Fruit fly (Drosophila melanogaster): Measurements from ENCODE around the gene Diap1.

Gene Diap1

dm6 chr3L:16016911-16017310 lies 33.9 kb downstream of the Diap1 start (continued):
- TF ChIP-seq Dbx (GFP tag; IDR thresholded peaks at IDR 0.05) (no peak), ash1 (GFP tag; optimal IDR thresholded peaks at IDR 0.05) (no peak), Hand (GFP tag; optimal IDR thresholded peaks at IDR 0.05) (no peak), HLH54F (GFP tag; optimal IDR thresholded peaks at IDR 0.05) (no peak), Mad (GFP tag; optimal IDR thresholded peaks at IDR 0.05) (no peak), al (GFP tag; IDR thresholded peaks at IDR 0.05) (no peak), CG3995 (GFP tag; optimal IDR thresholded peaks at IDR 0.05) (no peak), CG34376 (GFP tag; optimal IDR thresholded peaks at IDR 0.05) (no peak), CG14860 (GFP tag; IDR thresholded peaks at IDR 0.05; ENCODE audit: partially characterized antibody) (no peak), lola (GFP tag; optimal IDR thresholded peaks at IDR 0.05) (peak in 1 of 3 experiments; percentile 64), CG6854 (GFP tag; optimal IDR thresholded peaks at IDR 0.05) (no peak), CG7556 (GFP tag; optimal IDR thresholded peaks at IDR 0.05) (peak; percentile 15), C15 (GFP tag; IDR thresholded peaks at IDR 0.05) (no peak), dmrt11E (tag; optimal IDR thresholded peaks at IDR 0.05) (peak; percentile 43), CG11504 (tag; optimal IDR thresholded peaks at IDR 0.05) (peak; percentile 17), PHDP (tag; optimal IDR thresholded peaks at IDR 0.05) (no peak), CG8765 (GFP tag; IDR thresholded peaks at IDR 0.05) (no peak), exex (tag; optimal IDR thresholded peaks at IDR 0.05) (no peak), fd64A (GFP tag; optimal IDR thresholded peaks at IDR 0.05) (no peak), ssp (GFP tag; IDR thresholded peaks at IDR 0.05) (no peak), GATAe (GFP tag; conservative IDR thresholded peaks at IDR 0.05) (no peak), E2f1 (GFP tag; IDR thresholded peaks at IDR 0.05) (no peak), CG15073 (GFP tag; optimal IDR thresholded peaks at IDR 0.05) (no peak), pfk (GFP tag; optimal IDR thresholded peaks at IDR 0.05) (no peak), CG10462 (GFP tag; optimal IDR thresholded peaks at IDR 0.05) (no peak), stc (GFP tag; IDR thresholded peaks at IDR 0.05) (no peak), Nf-YB (GFP tag; optimal IDR thresholded peaks at IDR 0.05) (no peak), CG14965 (GFP tag; optimal IDR thresholded peaks at IDR 0.05; ENCODE audit: borderline replicate concordance) (no peak), bcd (GFP tag; optimal IDR thresholded peaks at IDR 0.05) (no peak), zfh1 (GFP tag; IDR thresholded peaks at IDR 0.05) (no peak), Atf6 (GFP tag; IDR thresholded peaks at IDR 0.05) (no peak), Dip2 (GFP tag; IDR thresholded peaks at IDR 0.05) (no peak), btn (GFP tag; optimal IDR thresholded peaks at IDR 0.05) (no peak), cas (GFP tag; IDR thresholded peaks at IDR 0.05) (no peak), Ptx1 (GFP tag; IDR thresholded peaks at IDR 0.05) (no peak), ato (GFP tag; IDR thresholded peaks at IDR 0.05; ENCODE audit: partially characterized antibody) (no peak), CG10979 (tag; optimal IDR thresholded peaks at IDR 0.05) (peak; percentile 43), ara (GFP tag; IDR thresholded peaks at IDR 0.05) (no peak), CG31441 (GFP tag; IDR thresholded peaks at IDR 0.05) (0 out of 2 replicates have a peak, but pooled peaks have one; percentile 16), Dp (GFP tag; optimal IDR thresholded peaks at IDR 0.05) (no peak), sd (tag; optimal IDR thresholded peaks at IDR 0.05) (no peak), CG9876 (GFP tag; optimal IDR thresholded peaks at IDR 0.05) (no peak), CG7963 (GFP tag; IDR thresholded peaks at IDR 0.05; ENCODE audit: partially characterized antibody) (no peak), CG4820 (GFP tag; optimal IDR thresholded peaks at IDR 0.05) (peak; percentile 40), CG17385 (GFP tag; optimal IDR thresholded peaks at IDR 0.05) (no peak), CG1602 (GFP tag; optimal IDR thresholded peaks at IDR 0.05) (no peak), ci (GFP tag; IDR thresholded peaks at IDR 0.05) (no peak), aop (GFP tag; IDR thresholded peaks at IDR 0.05) (no peak), CG9727 (GFP tag; optimal IDR thresholded peaks at IDR 0.05) (peak; percentile 23), CG1792 (GFP tag; optimal IDR thresholded peaks at IDR 0.05) (no peak), Dip3 (GFP tag; optimal IDR thresholded peaks at IDR 0.05) (no peak), Opbp (GFP tag; IDR thresholded peaks at IDR 0.05; ENCODE audit: partially characterized antibody) (no peak)
